Worm (Caenorhabditis elegans) whole organism, L4/young adult: ENCODE measurements around the gene H01G02.4.

Experiments
- W03F9.2 ChIP-seq: fragments of 150-350 bp; optimal IDR thresholded peaks from 2 replicates; lab custom pipeline; 2014; ENCODE audit warnings: missing biosample characterization, missing genetic modification characterization
- dao-5 ChIP-seq: sonication (generic microtip); optimal IDR thresholded peaks from 2 replicates; lab custom pipeline; 2016; ENCODE audit warnings: missing genotype, missing genetic modification characterization, moderate library complexity, missing compliant biosample characterization
- him-1 ChIP-seq: sonication (generic microtip); optimal IDR thresholded peaks from 2 replicates; lab custom pipeline; 2016; ENCODE audit warnings: missing genotype, missing genetic modification reagents, missing genetic modification characterization, missing compliant biosample characterization

DNA sequence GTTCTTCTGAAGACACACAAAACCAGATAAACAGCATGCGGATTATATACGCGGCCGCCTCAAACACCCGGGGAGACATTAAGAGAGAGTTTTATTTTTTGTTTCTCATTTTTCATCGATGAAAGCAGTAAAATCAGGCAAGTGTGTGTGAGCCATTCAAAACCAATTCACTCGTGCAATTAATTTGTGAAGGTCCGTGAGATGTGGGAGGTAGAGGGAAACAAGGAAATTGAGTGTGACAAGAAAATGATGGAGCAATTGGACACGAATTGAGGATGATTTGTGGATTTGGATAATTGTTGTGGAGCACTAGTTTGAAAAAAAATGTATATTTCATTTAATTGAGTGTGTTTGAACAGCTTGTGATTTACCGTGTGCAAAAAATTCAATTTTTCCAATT is 15.2 kb downstream of the H01G02.4 start:
- TF ChIP-seq him-1 (tag; lab: Kevin White, UChicago) (no peak), dao-5 (tag; lab: Kevin White, UChicago) (no peak), W03F9.2 (tag; lab: Kevin White, UChicago) (no peak)
